Worm (Caenorhabditis elegans) whole organism, midembryonic: Measurements from ENCODE around the gene gex-2.

Source experiments
- cog-1 ChIP-seq: sonication (generic microtip); optimal IDR thresholded peaks from 2 replicates; lab custom pipeline; 2016; ENCODE audit warnings: missing genetic modification characterization, missing compliant biosample characterization
- klf-2 ChIP-seq: fragments of 200-800 bp; sonication (Bioruptor generic); conservative IDR thresholded peaks from 2 replicates; pipeline ENCODE4 v1.3.6; 2022; ENCODE audit warnings: missing genetic modification reagents, missing genetic modification characterization, missing compliant biosample characterization
- ztf-23 ChIP-seq: fragments of 200-800 bp; sonication (Bioruptor generic); IDR thresholded peaks from 2 replicates; pipeline ENCODE4 v1.3.6; 2022; ENCODE audit warnings: missing genetic modification reagents, missing genetic modification characterization, missing compliant biosample characterization
- ztf-29 ChIP-seq: fragments of 200-800 bp; sonication (Bioruptor generic); IDR thresholded peaks from 2 replicates; pipeline ENCODE4 v1.3.6; 2022; ENCODE audit warnings: missing genetic modification reagents, missing genetic modification characterization, missing compliant biosample characterization

DNA sequence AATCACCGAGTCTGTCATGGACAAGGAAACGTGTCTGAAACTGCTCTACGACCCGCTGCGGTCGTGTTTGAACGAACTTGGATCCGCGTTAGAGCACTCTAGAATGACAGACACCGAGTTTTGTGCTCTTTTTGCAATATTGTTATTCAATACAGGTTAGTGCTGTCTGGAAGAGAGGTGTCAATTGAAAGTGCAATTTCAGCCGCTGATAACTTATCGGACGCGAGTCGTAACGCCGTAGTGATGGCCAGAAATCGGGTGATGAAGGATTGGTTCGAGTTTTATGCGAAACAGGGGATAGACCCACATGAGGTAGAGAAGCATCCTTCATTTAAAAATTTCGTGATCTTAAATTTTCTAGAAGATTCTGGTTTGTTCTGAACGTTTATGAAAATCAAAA lies 59.3 kb downstream of the gex-2 start:
- TF ChIP-seq ztf-29 (GFP tag; lab: Robert Waterston, UW) (no peak), ztf-23 (GFP tag; lab: Robert Waterston, UW) (no peak), cog-1 (no peak), klf-2 (GFP tag; lab: Robert Waterston, UW) (no peak)
